Worm (Caenorhabditis elegans) whole organism, early embryonic: ENCODE data around the gene F13H8.3.

Experiments used
- B0310.2 ChIP-seq: sonication (generic microtip); optimal IDR thresholded peaks from 2 replicates; lab custom pipeline; 2016; ENCODE audit warnings: mild to moderate bottlenecking, missing genetic modification characterization, missing compliant biosample characterization
- ceh-13 ChIP-seq: fragments of 200-800 bp; sonication (Bioruptor generic); optimal IDR thresholded peaks from 2 replicates; lab custom pipeline; 2018; ENCODE audit warnings: mild to moderate bottlenecking, missing genetic modification characterization, missing compliant biosample characterization
- hmg-4 ChIP-seq: fragments of 200-800 bp; sonication (Bioruptor generic); optimal IDR thresholded peaks from 2 replicates; lab custom pipeline; 2018; ENCODE audit warnings: mild to moderate bottlenecking, missing genetic modification characterization, missing compliant biosample characterization
- tbx-11 ChIP-seq: fragments of 200-800 bp; sonication (Bioruptor generic); IDR thresholded peaks from 2 replicates; pipeline ENCODE4 v1.3.6; 2022; ENCODE audit warnings: missing genetic modification characterization, missing compliant biosample characterization

- TF ChIP-seq hmg-4 (GFP tag; lab: Kevin White, UChicago) (no peak), B0310.2 (tag; lab: Kevin White, UChicago) (no peak), tbx-11 (GFP tag; lab: Robert Waterston, UW) (no peak), ceh-13 (GFP tag; lab: Kevin White, UChicago) (no peak)
Observed at ce11 chrII:6292527-6292926, 28.7 kb downstream of the F13H8.3 start, which contains the start of gene nyn-3.
